Fruit fly (Drosophila melanogaster): ENCODE data around the gene CG13671.
A peak's percentile ranks its signal among the peaks of the same experiment; 100 is the strongest.

CG13671 gene

dm6 chr3L:8299224-8300130, at the start of gene CG13671, which contains the start of gene Arl5:
Gene CG13671, plus strand, starts transcription at chr3L:8300064.
Gene Arl5, minus strand, starts transcription at chr3L:8299839.
- peak; percentile 49 for TF ChIP-seq noc (tag; optimal IDR thresholded peaks at IDR 0.05)

- TF ChIP-seq noc (tag; optimal IDR thresholded peaks at IDR 0.05), result peak; percentile 43
These were observed 15.2 kb upstream of the CG13671 start for dm6 chr3L:8284651-8285050.

- TF ChIP-seq noc (tag; optimal IDR thresholded peaks at IDR 0.05), result no peak
These were observed 14.6 kb upstream of the CG13671 start for dm6 chr3L:8285291-8285690.

- TF ChIP-seq noc (tag; optimal IDR thresholded peaks at IDR 0.05), result no peak
These were observed 14.1 kb upstream of the CG13671 start for dm6 chr3L:8285773-8286172.

- no peak for TF ChIP-seq noc (tag; optimal IDR thresholded peaks at IDR 0.05)
These were observed 13.5 kb upstream of the CG13671 start for dm6 chr3L:8286397-8286796.

- TF ChIP-seq noc (tag; optimal IDR thresholded peaks at IDR 0.05), result no peak
These were observed 11.5 kb upstream of the CG13671 start for dm6 chr3L:8288396-8288795.

- peak; percentile 33 for TF ChIP-seq noc (tag; optimal IDR thresholded peaks at IDR 0.05)
These were observed 10.3 kb upstream of the CG13671 start, which contains the start of gene cert for dm6 chr3L:8289336-8290258. Gene cert, minus strand, starts transcription at chr3L:8289870.

dm6 chr3L:8295227-8295626, 4.6 kb upstream of the CG13671 start, which contains the start of gene CG7201:
Gene CG7201, minus strand, starts transcription at chr3L:8295327.
- no peak for TF ChIP-seq noc (tag; optimal IDR thresholded peaks at IDR 0.05)

dm6 chr3L:8296941-8297340, 2.9 kb upstream of the CG13671 start, which contains the start of gene Rab19:
Gene Rab19, plus strand, starts transcription at chr3L:8297018.
- no peak for TF ChIP-seq noc (tag; optimal IDR thresholded peaks at IDR 0.05)

dm6 chr3L:8297488-8297887, 2.4 kb upstream of the CG13671 start:
- peak; percentile 12 for TF ChIP-seq noc (tag; optimal IDR thresholded peaks at IDR 0.05)

dm6 chr3L:8303912-8304311, 4.0 kb downstream of the CG13671 start, which contains the start of the genes CG7194 and Sbp2:
Gene CG7194, minus strand, starts transcription at chr3L:8304059.
Gene Sbp2, plus strand, starts transcription at chr3L:8304157.
- no peak for TF ChIP-seq noc (tag; optimal IDR thresholded peaks at IDR 0.05)

- no peak for TF ChIP-seq noc (tag; optimal IDR thresholded peaks at IDR 0.05)
These were observed 7.0 kb downstream of the CG13671 start, which contains the start of gene Gr66a for dm6 chr3L:8306880-8307279. Gene Gr66a, minus strand, starts transcription at chr3L:8306980.

- peak; percentile 82 for TF ChIP-seq noc (tag; optimal IDR thresholded peaks at IDR 0.05)
These were observed 9.1 kb downstream of the CG13671 start, which contains the start of gene BI-1 for dm6 chr3L:8308891-8309352. Gene BI-1, minus strand, starts transcription at chr3L:8308941.

dm6 chr3L:8312290-8312689, 12.4 kb downstream of the CG13671 start:
- no peak for TF ChIP-seq noc (tag; optimal IDR thresholded peaks at IDR 0.05)

- TF ChIP-seq noc (tag; optimal IDR thresholded peaks at IDR 0.05), result peak; percentile 5
These were observed 14.9 kb downstream of the CG13671 start for dm6 chr3L:8314788-8315140.
